Worm (Caenorhabditis elegans) whole organism, late embryonic: ENCODE measurements around the gene srh-21.

ENCODE experiments used
- C08G9.2 ChIP-seq: sonication (generic microtip); optimal IDR thresholded peaks from 2 replicates; lab custom pipeline; 2016; ENCODE audit warnings: mild to moderate bottlenecking, missing genetic modification characterization, moderate library complexity, missing compliant biosample characterization
- F13H6.1 ChIP-seq: sonication (generic microtip); optimal IDR thresholded peaks from 2 replicates; lab custom pipeline; 2016; ENCODE audit warnings: missing genetic modification characterization, missing compliant biosample characterization
- K02D7.2 ChIP-seq: sonication (generic microtip); optimal IDR thresholded peaks from 2 replicates; lab custom pipeline; 2017; ENCODE audit warnings: mild to moderate bottlenecking, missing genetic modification characterization, missing compliant biosample characterization
- K09A11.1 ChIP-seq: sonication (generic microtip); optimal IDR thresholded peaks from 2 replicates; lab custom pipeline; 2017; ENCODE audit warnings: antibody characterized with exemption, mild to moderate bottlenecking, missing genetic modification characterization, missing compliant biosample characterization; ENCODE audit not compliant: insufficient read depth
- T23F11.4 ChIP-seq: fragments of 200-800 bp; sonication (Bioruptor generic); optimal IDR thresholded peaks from 2 replicates; lab custom pipeline; 2018; ENCODE audit warnings: mild to moderate bottlenecking, missing genetic modification characterization, missing compliant biosample characterization
- ahr-1 ChIP-seq: sonication (generic microtip); optimal IDR thresholded peaks from 2 replicates; lab custom pipeline; 2016; ENCODE audit warnings: missing genetic modification characterization, missing compliant biosample characterization
- ceh-14 ChIP-seq: sonication (generic microtip); optimal IDR thresholded peaks from 2 replicates; lab custom pipeline; 2016; ENCODE audit warnings: missing genotype, missing genetic modification characterization, missing compliant biosample characterization
- ceh-19 ChIP-seq: fragments of 200-800 bp; sonication (Bioruptor generic); optimal IDR thresholded peaks from 2 replicates; lab custom pipeline; 2018; ENCODE audit warnings: mild to moderate bottlenecking, missing genetic modification characterization, missing compliant biosample characterization
- ceh-2 ChIP-seq: sonication (generic microtip); optimal IDR thresholded peaks from 2 replicates; lab custom pipeline; 2016; ENCODE audit warnings: missing genotype, missing genetic modification characterization, missing compliant biosample characterization
- ceh-22 ChIP-seq: sonication (generic microtip); optimal IDR thresholded peaks from 2 replicates; lab custom pipeline; 2017; ENCODE audit warnings: missing biosample characterization, missing genetic modification characterization
- ceh-24 ChIP-seq: sonication (generic microtip); optimal IDR thresholded peaks from 2 replicates; lab custom pipeline; 2016; ENCODE audit warnings: mild to moderate bottlenecking, missing genetic modification characterization, missing compliant biosample characterization
- ceh-34 ChIP-seq: sonication (generic microtip); optimal IDR thresholded peaks from 2 replicates; lab custom pipeline; 2016; ENCODE audit warnings: mild to moderate bottlenecking, missing genetic modification characterization, missing compliant biosample characterization
- ceh-45 ChIP-seq: fragments of 200-800 bp; sonication (Bioruptor generic); IDR thresholded peaks from 2 replicates; pipeline ENCODE4 v1.3.6; 2022; ENCODE audit warnings: missing genetic modification reagents, missing genetic modification characterization, missing compliant biosample characterization
- ceh-48 ChIP-seq: sonication (generic microtip); optimal IDR thresholded peaks from 2 replicates; lab custom pipeline; 2016; ENCODE audit warnings: missing genetic modification characterization, inconsistent platforms, missing compliant biosample characterization
- ceh-6 ChIP-seq: fragments of 200-800 bp; sonication (Bioruptor generic); optimal IDR thresholded peaks from 2 replicates; lab custom pipeline; 2018; ENCODE audit warnings: mild to moderate bottlenecking, missing genetic modification characterization, missing compliant biosample characterization
- che-1 ChIP-seq: sonication (generic microtip); optimal IDR thresholded peaks from 2 replicates; lab custom pipeline; 2016; ENCODE audit warnings: mild to moderate bottlenecking, missing genetic modification characterization, missing compliant biosample characterization
- dmd-4 ChIP-seq: sonication (generic microtip); optimal IDR thresholded peaks from 2 replicates; lab custom pipeline; 2016; ENCODE audit warnings: borderline replicate concordance, missing genetic modification characterization, missing compliant biosample characterization
- elt-2 ChIP-seq: sonication (generic microtip); optimal IDR thresholded peaks from 2 replicates; lab custom pipeline; 2016; ENCODE audit warnings: missing genetic modification reagents, missing genetic modification characterization, missing compliant biosample characterization
- ets-4 ChIP-seq: sonication (generic microtip); optimal IDR thresholded peaks from 2 replicates; lab custom pipeline; 2016; ENCODE audit warnings: missing genetic modification characterization, missing compliant biosample characterization
- fax-1 ChIP-seq: sonication (generic microtip); optimal IDR thresholded peaks from 2 replicates; lab custom pipeline; 2016; ENCODE audit warnings: missing genotype, missing genetic modification characterization, missing compliant biosample characterization
- hlh-13 ChIP-seq: fragments of 200-800 bp; sonication (Bioruptor generic); optimal IDR thresholded peaks from 2 replicates; lab custom pipeline; 2018; ENCODE audit warnings: mild to moderate bottlenecking, missing genetic modification characterization, missing compliant biosample characterization
- hlh-30 ChIP-seq: sonication (generic microtip); optimal IDR thresholded peaks from 2 replicates; lab custom pipeline; 2017; ENCODE audit warnings: antibody characterized with exemption, missing genetic modification characterization, missing compliant biosample characterization; ENCODE audit not compliant: insufficient read depth
- hlh-6 ChIP-seq: sonication (generic microtip); optimal IDR thresholded peaks from 2 replicates; lab custom pipeline; 2016; ENCODE audit warnings: missing genotype, missing genetic modification characterization, missing compliant biosample characterization
- lin-11 ChIP-seq: fragments of 200-800 bp; sonication (Bioruptor generic); optimal IDR thresholded peaks from 2 replicates; lab custom pipeline; 2018; ENCODE audit warnings: mild to moderate bottlenecking, missing genetic modification characterization, missing compliant biosample characterization
- madf-2 ChIP-seq: sonication (generic microtip); optimal IDR thresholded peaks from 2 replicates; lab custom pipeline; 2017; ENCODE audit warnings: missing genetic modification characterization, missing compliant biosample characterization
- nfya-1 ChIP-seq: sonication (generic microtip); optimal IDR thresholded peaks from 2 replicates; lab custom pipeline; 2017; ENCODE audit warnings: missing genetic modification characterization, mild to moderate bottlenecking, missing compliant biosample characterization, antibody characterized with exemption, moderate library complexity
- nhr-11 ChIP-seq: fragments of 150-350 bp; optimal IDR thresholded peaks from 2 replicates; lab custom pipeline; 2014; ENCODE audit warnings: missing biosample characterization, missing genetic modification characterization
- nhr-232 ChIP-seq: sonication (generic microtip); optimal IDR thresholded peaks from 2 replicates; lab custom pipeline; 2016; ENCODE audit warnings: missing genetic modification characterization, missing compliant biosample characterization
- pag-3 ChIP-seq: sonication (generic microtip); optimal IDR thresholded peaks from 2 replicates; lab custom pipeline; 2016; ENCODE audit warnings: missing compliant biosample characterization, missing genetic modification characterization, borderline replicate concordance
- pat-9 ChIP-seq: fragments of 200-800 bp; sonication (Bioruptor generic); optimal IDR thresholded peaks from 2 replicates; lab custom pipeline; 2018; ENCODE audit warnings: mild to moderate bottlenecking, missing genetic modification characterization, moderate library complexity, missing compliant biosample characterization
- pha-2 ChIP-seq: sonication (generic microtip); optimal IDR thresholded peaks from 2 replicates; lab custom pipeline; 2017; ENCODE audit warnings: mild to moderate bottlenecking, missing genetic modification characterization, missing compliant biosample characterization
- sox-4 ChIP-seq: sonication (generic microtip); optimal IDR thresholded peaks from 2 replicates; lab custom pipeline; 2017; ENCODE audit warnings: mild to moderate bottlenecking, missing genetic modification characterization, inconsistent platforms, missing compliant biosample characterization
- syd-9 ChIP-seq: sonication (generic microtip); optimal IDR thresholded peaks from 2 replicates; lab custom pipeline; 2016; ENCODE audit warnings: mild to moderate bottlenecking, missing genetic modification characterization, moderate library complexity, missing compliant biosample characterization
- tbx-2 ChIP-seq: sonication (generic microtip); optimal IDR thresholded peaks from 2 replicates; lab custom pipeline; 2016; ENCODE audit warnings: missing genetic modification characterization, missing compliant biosample characterization
- ttx-3 ChIP-seq: sonication (generic microtip); optimal IDR thresholded peaks from 2 replicates; lab custom pipeline; 2016; ENCODE audit warnings: missing genetic modification reagents, missing genetic modification characterization, missing compliant biosample characterization
- unc-3 ChIP-seq, 2 experiments: fragments of 200-800 bp in 1 of 2; sonication (Bioruptor generic) in 1 of 2; sonication (generic microtip) in 1 of 2; conservative IDR thresholded peaks in 1 of 2; optimal IDR thresholded peaks in 1 of 2; 2 replicates each; pipeline versions ENCODE4 v1.3.6 to Lab custom; 2016 to 2022; ENCODE audit warnings: missing compliant biosample characterization in 2 of 2, missing genetic modification characterization in 2 of 2, missing genetic modification reagents in 1 of 2
- unc-42 ChIP-seq: sonication (generic microtip); optimal IDR thresholded peaks from 2 replicates; lab custom pipeline; 2016; ENCODE audit warnings: missing genotype, missing genetic modification characterization, missing compliant biosample characterization
- unc-55 ChIP-seq: sonication (generic microtip); optimal IDR thresholded peaks from 2 replicates; lab custom pipeline; 2017; ENCODE audit warnings: missing biosample characterization, missing genetic modification reagents, missing genetic modification characterization
- unc-86 ChIP-seq: sonication (generic microtip); optimal IDR thresholded peaks from 2 replicates; lab custom pipeline; 2016; ENCODE audit warnings: missing genetic modification characterization, missing compliant biosample characterization
- zip-5 ChIP-seq: sonication (generic microtip); optimal IDR thresholded peaks from 2 replicates; lab custom pipeline; 2016; ENCODE audit warnings: missing genetic modification characterization, missing compliant biosample characterization
- ztf-16 ChIP-seq: sonication (generic microtip); optimal IDR thresholded peaks from 2 replicates; lab custom pipeline; 2017; ENCODE audit warnings: missing genetic modification characterization, missing compliant biosample characterization

The srh-21 gene

DNA sequence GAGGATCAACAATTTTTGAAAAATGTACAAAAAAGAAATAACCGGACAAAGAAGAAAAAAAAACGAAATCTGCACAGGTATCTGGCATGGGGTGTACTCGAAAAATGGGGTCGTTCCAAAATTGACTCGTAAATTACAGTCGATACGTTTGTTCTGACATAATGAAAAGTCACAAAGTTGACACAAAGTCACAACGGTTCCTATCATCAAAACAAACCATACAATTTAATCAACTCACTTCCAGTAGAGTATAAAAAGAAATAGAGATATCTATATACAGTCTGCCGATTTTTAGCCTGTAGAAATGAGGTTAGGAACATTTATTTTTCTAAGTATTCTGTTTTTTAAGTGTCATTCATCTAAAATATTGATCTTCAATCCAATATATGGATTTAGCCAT is 42.0 kb upstream of the srh-21 start, which contains the start of gene T19H12.12:
Gene T19H12.12, plus strand, starts transcription at position 301 of the 400 bp plus-strand sequence.
- no peak for TF ChIP-seq unc-42 (tag; lab: Kevin White, UChicago)
- no peak for TF ChIP-seq T23F11.4 (GFP tag; lab: Kevin White, UChicago)
- no peak for TF ChIP-seq ceh-14
- no peak for TF ChIP-seq syd-9 (tag; lab: Kevin White, UChicago)
- TF ChIP-seq F13H6.1 (tag; lab: Kevin White, UChicago) = no peak
- no peak for TF ChIP-seq ceh-24
- no peak for TF ChIP-seq ahr-1 (tag; lab: Kevin White, UChicago)
- no peak for TF ChIP-seq hlh-30 (tag; lab: Kevin White, UChicago)
- TF ChIP-seq ceh-34 (tag; lab: Kevin White, UChicago) = no peak
- no peak for TF ChIP-seq ceh-48 (tag; lab: Kevin White, UChicago)
- no peak for TF ChIP-seq ztf-16 (tag; lab: Kevin White, UChicago)
- TF ChIP-seq sox-4 (tag; lab: Kevin White, UChicago) = no peak
- TF ChIP-seq che-1 (tag; lab: Kevin White, UChicago) = no peak
- no peak for TF ChIP-seq ttx-3 (tag; lab: Kevin White, UChicago)
- TF ChIP-seq K09A11.1 (tag; lab: Kevin White, UChicago) = no peak
- TF ChIP-seq unc-55 = no peak
- no peak for TF ChIP-seq dmd-4
- TF ChIP-seq ets-4 = no peak

DNA sequence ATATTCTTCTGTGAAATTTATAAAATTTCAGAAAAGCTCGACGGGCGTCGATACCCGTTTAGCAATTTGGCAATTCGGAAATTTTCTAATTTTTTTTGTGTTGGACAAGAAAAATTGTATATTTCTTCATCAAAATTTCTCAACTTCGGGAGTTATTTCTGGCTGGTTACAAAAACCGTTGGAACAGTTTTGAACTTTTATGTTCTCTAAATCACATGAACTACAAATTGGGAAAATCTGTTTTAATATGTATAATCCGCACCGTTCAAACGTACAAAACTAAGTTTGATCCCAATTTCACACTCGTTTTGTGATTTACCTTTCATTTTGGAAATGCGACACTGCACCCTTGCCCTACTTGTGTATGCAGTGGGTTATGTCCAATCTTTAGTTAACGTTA is 41.1 kb upstream of the srh-21 start, which contains the start of gene T19H12.3:
Gene T19H12.3, plus strand, starts transcription at position 301 of the 400 bp plus-strand sequence.
- TF ChIP-seq syd-9 (tag; lab: Kevin White, UChicago) = no peak
- TF ChIP-seq tbx-2 (tag; lab: Kevin White, UChicago) = no peak
- TF ChIP-seq K02D7.2 (tag; lab: Kevin White, UChicago) = no peak
- no peak for TF ChIP-seq C08G9.2 (tag; lab: Kevin White, UChicago)
- no peak for TF ChIP-seq ceh-34 (tag; lab: Kevin White, UChicago)
- no peak for TF ChIP-seq dmd-4
- TF ChIP-seq madf-2 (tag; lab: Kevin White, UChicago) = no peak
- no peak for TF ChIP-seq hlh-13 (GFP tag; lab: Kevin White, UChicago)
- no peak for TF ChIP-seq ceh-2 (tag; lab: Kevin White, UChicago)
- no peak for TF ChIP-seq unc-3 (GFP tag; conservative IDR thresholded peaks at IDR 0.05; lab: Robert Waterston, UW)
- no peak for TF ChIP-seq unc-3 (tag; optimal IDR thresholded peaks at IDR 0.05; lab: Kevin White, UChicago)
- TF ChIP-seq nhr-11 = no peak
- no peak for TF ChIP-seq nhr-232

DNA sequence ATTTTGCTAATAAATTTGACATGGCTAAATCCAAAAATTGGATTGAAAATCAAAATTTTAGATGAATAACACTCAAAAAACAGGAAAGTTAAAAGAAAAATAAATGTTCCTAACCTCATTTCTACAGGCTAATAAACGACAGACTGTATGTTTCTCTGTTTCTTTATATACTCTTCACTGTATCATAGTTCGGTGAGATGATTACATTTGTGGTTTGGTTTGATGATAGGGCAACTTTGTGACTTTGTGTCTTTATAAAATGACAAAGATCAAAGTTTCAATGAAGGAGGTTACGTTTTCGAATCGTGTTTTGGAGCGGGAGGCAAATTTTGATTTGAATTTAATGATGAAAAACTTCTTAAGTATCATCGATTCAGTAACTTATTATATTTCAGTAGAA is 37.0 kb upstream of the srh-21 start, which contains the start of gene ugt-12:
Gene ugt-12, minus strand, starts transcription at position 153 of the 400 bp plus-strand sequence.
- TF ChIP-seq ceh-45 = no peak
- TF ChIP-seq ceh-19 = no peak
- TF ChIP-seq unc-42 (tag; lab: Kevin White, UChicago) = no peak
- no peak for TF ChIP-seq pha-2 (tag; lab: Kevin White, UChicago)
- TF ChIP-seq ceh-6 (GFP tag; lab: Kevin White, UChicago) = no peak
- no peak for TF ChIP-seq ztf-16 (tag; lab: Kevin White, UChicago)
- TF ChIP-seq unc-86 = no peak
- no peak for TF ChIP-seq hlh-6 (tag; lab: Kevin White, UChicago)

DNA sequence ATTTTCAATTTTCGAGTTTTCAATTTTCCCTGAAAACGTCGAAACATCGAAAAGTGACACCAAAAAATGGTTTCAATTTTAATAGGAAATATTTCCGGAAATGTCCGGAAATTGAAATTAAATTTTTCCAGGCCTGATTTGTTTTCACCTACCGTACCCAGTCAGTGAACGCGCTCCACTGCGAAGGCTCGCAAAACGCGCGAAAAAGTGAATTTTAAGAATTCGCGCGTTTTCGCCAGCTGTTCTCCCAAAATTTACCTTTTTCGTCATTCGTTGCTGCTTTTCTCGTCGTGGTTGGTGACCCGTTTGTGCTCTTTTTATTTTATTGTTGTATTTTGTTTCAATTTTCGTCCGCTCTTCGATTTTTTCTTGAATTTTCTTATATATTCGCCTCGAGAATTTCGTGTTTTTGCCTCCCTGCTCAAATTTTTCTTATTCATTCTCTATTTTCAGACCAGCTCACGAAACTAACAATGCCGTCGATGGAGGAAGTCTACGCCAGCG is 36.4 kb upstream of the srh-21 start, which contains the start of gene T19H12.2:
Gene T19H12.2, plus strand, starts transcription at position 454 of the 504 bp plus-strand sequence.
- no peak for TF ChIP-seq nfya-1 (tag; lab: Kevin White, UChicago)
- no peak for TF ChIP-seq hlh-6 (tag; lab: Kevin White, UChicago)
- TF ChIP-seq zip-5 = no peak
- TF ChIP-seq pag-3 (tag; lab: Kevin White, UChicago) = no peak
- TF ChIP-seq ceh-34 (tag; lab: Kevin White, UChicago) = no peak
- TF ChIP-seq ztf-16 (tag; lab: Kevin White, UChicago) = no peak
- TF ChIP-seq ceh-22 (tag; lab: Kevin White, UChicago) = no peak
- TF ChIP-seq elt-2 (tag; lab: Kevin White, UChicago) = no peak
- TF ChIP-seq fax-1 (tag; lab: Kevin White, UChicago) = no peak
- no peak for TF ChIP-seq unc-55
- TF ChIP-seq lin-11 (tag; lab: Kevin White, UChicago) = no peak
- TF ChIP-seq ets-4 = no peak
- TF ChIP-seq unc-42 (tag; lab: Kevin White, UChicago) = no peak
- TF ChIP-seq tbx-2 (tag; lab: Kevin White, UChicago) = no peak
- no peak for TF ChIP-seq pat-9 (tag; lab: Kevin White, UChicago)
- TF ChIP-seq unc-86 = no peak
- TF ChIP-seq nhr-11 = no peak
- TF ChIP-seq, all 69 proteins: peak for 0
